Fruit fly (Drosophila melanogaster): Measurements from ENCODE around the gene CG9641.

Gene CG9641

dm6 chr2L:2976829-2977228 is at the start of gene CG9641, which contains the start of gene CG3165 (continued):
- TF ChIP-seq Mad (GFP tag; optimal IDR thresholded peaks at IDR 0.05) (peak; percentile 88), sna (GFP tag; IDR thresholded peaks at IDR 0.05; ENCODE audit: partially characterized antibody) (peak; percentile 99), Xrp1 (GFP tag; IDR thresholded peaks at IDR 0.05) (peak; percentile 92), CG15479 (GFP tag; optimal IDR thresholded peaks at IDR 0.05) (no peak), Hr39 (optimal IDR thresholded peaks at IDR 0.05) (no peak), CG1792 (GFP tag; optimal IDR thresholded peaks at IDR 0.05) (peak; percentile 80), Dek (tag; optimal IDR thresholded peaks at IDR 0.05) (peak; percentile 64), CG7987 (GFP tag; optimal IDR thresholded peaks at IDR 0.05) (peak; percentile 62), trem (tag; optimal IDR thresholded peaks at IDR 0.05) (peak; percentile 84), ewg (GFP tag; optimal IDR thresholded peaks at IDR 0.05) (peak; percentile 61), Hr3 (GFP tag; optimal IDR thresholded peaks at IDR 0.05) (peak; percentile 82), Aef1 (GFP tag; IDR thresholded peaks at IDR 0.05) (peak; percentile 71), CG8944 (GFP tag; optimal IDR thresholded peaks at IDR 0.05) (peak; percentile 91), jumu (GFP tag; optimal IDR thresholded peaks at IDR 0.05) (peak; percentile 90), gce (GFP tag; IDR thresholded peaks at IDR 0.05) (peak; percentile 52; the same call in 1 of the 3 replicates), CG2120 (GFP tag; optimal IDR thresholded peaks at IDR 0.05) (peak; percentile 92), CG18619 (GFP tag; optimal IDR thresholded peaks at IDR 0.05) (peak; percentile 77), CG8924 (tag; optimal IDR thresholded peaks at IDR 0.05) (peak; percentile 82), CG6254 (GFP tag; optimal IDR thresholded peaks at IDR 0.05) (no peak), CG16813 (GFP tag; IDR thresholded peaks at IDR 0.05; ENCODE audit: partially characterized antibody) (peak; percentile 97), gsb-n (tag; optimal IDR thresholded peaks at IDR 0.05) (no peak), tin (GFP tag; optimal IDR thresholded peaks at IDR 0.05) (peak; percentile 93), Ssrp (tag; optimal IDR thresholded peaks at IDR 0.05) (peak; percentile 79), zf30C (GFP tag; optimal IDR thresholded peaks at IDR 0.05) (no peak), CG13287 (GFP tag; IDR thresholded peaks at IDR 0.05; ENCODE audit: partially characterized antibody) (peak; percentile 98), B-H2 (GFP tag; optimal IDR thresholded peaks at IDR 0.05) (peak; percentile 91), Med (GFP tag) (peak; percentile 98), al (GFP tag; IDR thresholded peaks at IDR 0.05) (peak; percentile 74), wek (GFP tag; optimal IDR thresholded peaks at IDR 0.05) (peak; percentile 9), CG34422 (GFP tag; IDR thresholded peaks at IDR 0.05) (peak; percentile 80), Atf6 (GFP tag; IDR thresholded peaks at IDR 0.05) (peak; percentile 80), CG13624 (GFP tag; optimal IDR thresholded peaks at IDR 0.05) (peak; percentile 92), dm (GFP tag; optimal IDR thresholded peaks at IDR 0.05) (peak; percentile 77), CG6765 (GFP tag; optimal IDR thresholded peaks at IDR 0.05) (peak; percentile 47), CG18764 (GFP tag; optimal IDR thresholded peaks at IDR 0.05) (peak; percentile 83), Abd-B (GFP tag; optimal IDR thresholded peaks at IDR 0.05) (peak; percentile 66), Antp (GFP tag; optimal IDR thresholded peaks at IDR 0.05) (peak; percentile 92), ken (GFP tag; IDR thresholded peaks at IDR 0.05) (peak; percentile 86), CG14014 (GFP tag; IDR thresholded peaks at IDR 0.05) (peak; percentile 87), CG2202 (tag; optimal IDR thresholded peaks at IDR 0.05) (peak; percentile 61), CG32772 (GFP tag; IDR thresholded peaks at IDR 0.05) (peak; percentile 73), CG10543 (GFP tag; optimal IDR thresholded peaks at IDR 0.05) (peak; percentile 70), Nf-YC (tag; optimal IDR thresholded peaks at IDR 0.05) (peak; percentile 80), Poxn (GFP tag; IDR thresholded peaks at IDR 0.05) (peak; percentile 42; the same call in 1 of the 2 replicates), CG7357 (GFP tag; IDR thresholded peaks at IDR 0.05) (peak; percentile 69; the same call in 2 of the 3 replicates), chinmo (GFP tag; IDR thresholded peaks at IDR 0.05; ENCODE audit: partially characterized antibody) (peak; percentile 76; the same call in 1 of the 4 replicates), CG7745 (tag; optimal IDR thresholded peaks at IDR 0.05) (no peak), Nf-YB (GFP tag; optimal IDR thresholded peaks at IDR 0.05) (peak; percentile 51), pum (GFP tag; optimal IDR thresholded peaks at IDR 0.05) (peak; percentile 92), CG7372 (GFP tag; IDR thresholded peaks at IDR 0.05) (peak; percentile 67), NC2α (GFP tag; optimal IDR thresholded peaks at IDR 0.05) (peak; percentile 70)

All from whole organism, embryonic.